Fruit fly (Drosophila melanogaster) whole organism, pupa: ENCODE data around the gene CG32267.

Experiments used
- CG10348 ChIP-seq: fragments of 200-800 bp; sonication (Bioruptor generic); IDR thresholded peaks from 2 replicates; pipeline ENCODE4 v1.3.6; 2022; ENCODE audit warnings: missing biosample characterization, missing genetic modification characterization
- CG12605 ChIP-seq: fragments of 200-800 bp; sonication (Bioruptor generic); IDR thresholded peaks from 2 replicates; pipeline ENCODE4 v1.3.6; 2022; ENCODE audit warnings: missing biosample characterization, missing genetic modification characterization
- CG13204 ChIP-seq: fragments of 200-800 bp; sonication (Bioruptor generic); optimal IDR thresholded peaks from 2 replicates; lab custom pipeline; 2018; ENCODE audit warnings: missing biosample characterization, mild to moderate bottlenecking, missing genetic modification characterization, moderate library complexity
- CG14655 ChIP-seq: fragments of 200-800 bp; sonication (Bioruptor generic); optimal IDR thresholded peaks from 3 replicates; lab custom pipeline; 2017; ENCODE audit warnings: mild to moderate bottlenecking, missing biosample characterization, missing genetic modification reagents, missing genetic modification characterization
- CG15710 ChIP-seq: fragments of 200-800 bp; sonication (Bioruptor generic); optimal IDR thresholded peaks from 2 replicates; lab custom pipeline; 2018; ENCODE audit warnings: missing biosample characterization, mild to moderate bottlenecking, missing genetic modification characterization, moderate library complexity
- CG17806 ChIP-seq: fragments of 200-800 bp; sonication (Bioruptor generic); optimal IDR thresholded peaks from 2 replicates; lab custom pipeline; 2018; ENCODE audit warnings: missing biosample characterization, mild to moderate bottlenecking, missing genetic modification characterization, moderate library complexity
- CG32121 ChIP-seq: fragments of 200-800 bp; sonication (Bioruptor generic); IDR thresholded peaks from 2 replicates; pipeline ENCODE4 v1.3.6; 2022; ENCODE audit warnings: missing biosample characterization, missing genetic modification characterization
- CG34367 ChIP-seq: fragments of 200-800 bp; sonication (Bioruptor generic); optimal IDR thresholded peaks from 2 replicates; lab custom pipeline; 2018; ENCODE audit warnings: missing biosample characterization, mild to moderate bottlenecking, missing genetic modification characterization
- CG4496 ChIP-seq: fragments of 200-800 bp; sonication (Bioruptor generic); IDR thresholded peaks from 3 replicates; pipeline ENCODE4 v1.3.6; 2022; ENCODE audit warnings: missing biosample characterization, missing genetic modification characterization
- CG8159 ChIP-seq: fragments of 200-800 bp; sonication (Bioruptor generic); optimal IDR thresholded peaks from 3 replicates; lab custom pipeline; 2018; ENCODE audit warnings: missing biosample characterization, mild to moderate bottlenecking, missing genetic modification characterization, moderate library complexity
- CG8301 ChIP-seq: fragments of 200-800 bp; sonication (Bioruptor generic); optimal IDR thresholded peaks from 2 replicates; lab custom pipeline; 2018; ENCODE audit warnings: missing biosample characterization, mild to moderate bottlenecking, missing genetic modification characterization
- CG9948 ChIP-seq: fragments of 200-800 bp; sonication (Bioruptor generic); optimal IDR thresholded peaks from 2 replicates; lab custom pipeline; 2018; ENCODE audit warnings: missing biosample characterization, mild to moderate bottlenecking, missing genetic modification characterization, moderate library complexity
- D1 ChIP-seq: fragments of 200-800 bp; sonication (Bioruptor generic); optimal IDR thresholded peaks from 2 replicates; lab custom pipeline; 2018; ENCODE audit warnings: missing biosample characterization, mild to moderate bottlenecking, missing genetic modification characterization, moderate library complexity
- EcR ChIP-seq: fragments of 200-800 bp; sonication (Bioruptor generic); optimal IDR thresholded peaks from 3 replicates; lab custom pipeline; 2019; ENCODE audit warnings: missing biosample characterization, missing genetic modification characterization, mild to moderate bottlenecking, moderate library complexity, missing genetic modification reagents
- Ets98B ChIP-seq: fragments of 200-800 bp; sonication (Bioruptor generic); IDR thresholded peaks from 2 replicates; pipeline ENCODE4 v1.3.6; 2022; ENCODE audit warnings: missing biosample characterization, missing genetic modification characterization
- Pif1A ChIP-seq: fragments of 200-800 bp; sonication (Bioruptor generic); optimal IDR thresholded peaks from 3 replicates; lab custom pipeline; 2016; ENCODE audit warnings: missing biosample characterization, missing genetic modification characterization
- Pif1B ChIP-seq: fragments of 200-800 bp; sonication (Bioruptor generic); optimal IDR thresholded peaks from 3 replicates; lab custom pipeline; 2016; ENCODE audit warnings: missing biosample characterization, missing genetic modification characterization
- Snoo ChIP-seq: fragments of 200-800 bp; sonication (Bioruptor generic); optimal IDR thresholded peaks from 3 replicates; lab custom pipeline; 2017; ENCODE audit warnings: missing biosample characterization, mild to moderate bottlenecking, missing genetic modification characterization, inconsistent platforms
- fd96Ca ChIP-seq: fragments of 200-800 bp; sonication (Bioruptor generic); IDR thresholded peaks from 3 replicates; pipeline ENCODE4 v1.3.6; 2022; ENCODE audit warnings: missing biosample characterization, missing genetic modification characterization
- gl ChIP-seq: fragments of 200-800 bp; sonication (Bioruptor generic); optimal IDR thresholded peaks from 2 replicates; lab custom pipeline; 2018; ENCODE audit warnings: missing biosample characterization, mild to moderate bottlenecking, missing genetic modification characterization
- rn ChIP-seq: fragments of 200-800 bp; sonication (Bioruptor generic); IDR thresholded peaks from 2 replicates; pipeline ENCODE4 v1.3.6; 2022; ENCODE audit warnings: missing biosample characterization, missing genetic modification characterization

The CG32267 gene

DNA sequence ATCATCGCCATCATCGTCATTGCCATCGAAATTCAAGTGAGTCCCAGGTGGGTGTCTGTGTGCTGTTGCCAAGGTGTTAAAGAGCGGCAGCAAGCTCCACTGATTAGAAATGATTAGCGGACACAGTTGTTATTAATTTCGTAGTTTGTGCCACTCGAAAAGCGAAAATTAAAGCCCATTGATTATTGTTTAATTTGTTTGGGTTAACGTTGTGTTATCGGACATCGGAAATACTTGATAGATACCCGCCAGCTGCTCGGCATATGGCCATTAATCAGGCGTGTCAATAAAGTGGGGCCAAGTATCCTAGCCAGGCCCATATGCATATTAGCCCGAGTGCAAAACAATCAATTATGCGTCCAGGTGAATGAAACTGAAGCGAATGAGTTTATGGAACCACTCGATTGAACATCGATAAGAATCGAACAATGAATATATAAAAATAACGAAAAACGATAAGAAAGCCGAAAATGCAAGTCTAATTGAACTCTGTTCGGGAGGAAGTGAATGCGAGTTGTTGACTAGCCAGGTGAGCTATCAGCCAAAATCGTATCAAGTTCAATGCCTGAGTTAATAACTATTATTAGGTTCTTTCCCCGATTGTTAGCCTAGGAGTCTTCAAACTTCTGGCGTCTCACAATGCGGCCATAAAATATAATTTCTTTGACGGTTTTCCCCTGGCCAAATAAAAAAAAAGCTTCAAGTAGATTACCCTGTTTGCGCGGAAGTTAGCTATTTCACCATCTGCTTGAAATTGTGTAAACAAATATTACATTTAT lies 36.2 kb downstream of the CG32267 start:
- TF ChIP-seq CG10348 (GFP tag; lab: Robert Waterston, UW) (no peak), CG8159 (no peak), Pif1B (GFP tag; lab: Kevin White, UChicago) (no peak), CG32121 (GFP tag; lab: Robert Waterston, UW) (no peak), Snoo (tag; lab: Kevin White, UChicago) (no peak), EcR (GFP tag; lab: Kevin White, UChicago) (no peak), CG34367 (tag; lab: Kevin White, UChicago) (no peak), CG14655 (GFP tag; lab: Kevin White, UChicago) (no peak), Pif1A (GFP tag; lab: Kevin White, UChicago) (no peak), fd96Ca (GFP tag; lab: Robert Waterston, UW) (no peak), Ets98B (GFP tag; lab: Robert Waterston, UW) (no peak), CG4496 (no peak), CG9948 (no peak), gl (no peak)

- TF ChIP-seq Ets98B (GFP tag; lab: Robert Waterston, UW), result peak; percentile 64
- TF ChIP-seq CG14655 (GFP tag; lab: Kevin White, UChicago), result peak; percentile 54
- peak; percentile 25 for TF ChIP-seq CG8301 (tag; lab: Kevin White, UChicago)
- no peak for TF ChIP-seq CG17806 (tag; lab: Kevin White, UChicago)
- peak; percentile 23; the same call in 1 of the 3 replicates for TF ChIP-seq fd96Ca (GFP tag; lab: Robert Waterston, UW)
- peak; percentile 53; the same call in 1 of the 3 replicates for TF ChIP-seq CG4496
Measured at dm6 chr3L:3434882-3435281, 37.0 kb downstream of the CG32267 start.

- TF ChIP-seq CG8159 (no peak), CG10348 (GFP tag; lab: Robert Waterston, UW) (no peak), EcR (GFP tag; lab: Kevin White, UChicago) (no peak), CG8301 (tag; lab: Kevin White, UChicago) (no peak), CG17806 (tag; lab: Kevin White, UChicago) (no peak), CG9948 (no peak), Ets98B (GFP tag; lab: Robert Waterston, UW) (no peak), CG14655 (GFP tag; lab: Kevin White, UChicago) (no peak), Pif1A (GFP tag; lab: Kevin White, UChicago) (no peak), gl (no peak), CG12605 (GFP tag; lab: Robert Waterston, UW) (no peak), fd96Ca (GFP tag; lab: Robert Waterston, UW) (no peak)
- TF ChIP-seq, all 21 proteins: peak for 0
Measured at dm6 chr3L:3433955-3434354, 38.0 kb downstream of the CG32267 start.

dm6 chr3L:3432656-3433344 lies 39.1 kb downstream of the CG32267 start:
- TF ChIP-seq CG34367 (tag; lab: Kevin White, UChicago) (peak; percentile 12), Pif1A (GFP tag; lab: Kevin White, UChicago) (peak; percentile 29), CG13204 (GFP tag; lab: Kevin White, UChicago) (no peak), gl (no peak), CG17806 (tag; lab: Kevin White, UChicago) (peak; percentile 40), CG9948 (peak; percentile 24), fd96Ca (GFP tag; lab: Robert Waterston, UW) (peak; percentile 60; the same call in 2 of the 3 replicates), Pif1B (GFP tag; lab: Kevin White, UChicago) (peak; percentile 23), CG8159 (peak; percentile 59), D1 (no peak), CG4496 (peak; percentile 76), EcR (GFP tag; lab: Kevin White, UChicago) (peak; percentile 46), CG8301 (tag; lab: Kevin White, UChicago) (peak; percentile 61), Ets98B (GFP tag; lab: Robert Waterston, UW) (peak; percentile 82), CG15710 (tag; lab: Kevin White, UChicago) (peak; percentile 42), CG12605 (GFP tag; lab: Robert Waterston, UW) (peak; percentile 44; the same call in 1 of the 2 replicates), CG14655 (GFP tag; lab: Kevin White, UChicago) (peak; percentile 61), Snoo (tag; lab: Kevin White, UChicago) (peak; percentile 83), CG10348 (GFP tag; lab: Robert Waterston, UW) (peak; percentile 48; the same call in 1 of the 2 replicates), rn (GFP tag; lab: Robert Waterston, UW) (peak; percentile 38; the same call in 1 of the 2 replicates), CG32121 (GFP tag; lab: Robert Waterston, UW) (peak; percentile 82)

DNA sequence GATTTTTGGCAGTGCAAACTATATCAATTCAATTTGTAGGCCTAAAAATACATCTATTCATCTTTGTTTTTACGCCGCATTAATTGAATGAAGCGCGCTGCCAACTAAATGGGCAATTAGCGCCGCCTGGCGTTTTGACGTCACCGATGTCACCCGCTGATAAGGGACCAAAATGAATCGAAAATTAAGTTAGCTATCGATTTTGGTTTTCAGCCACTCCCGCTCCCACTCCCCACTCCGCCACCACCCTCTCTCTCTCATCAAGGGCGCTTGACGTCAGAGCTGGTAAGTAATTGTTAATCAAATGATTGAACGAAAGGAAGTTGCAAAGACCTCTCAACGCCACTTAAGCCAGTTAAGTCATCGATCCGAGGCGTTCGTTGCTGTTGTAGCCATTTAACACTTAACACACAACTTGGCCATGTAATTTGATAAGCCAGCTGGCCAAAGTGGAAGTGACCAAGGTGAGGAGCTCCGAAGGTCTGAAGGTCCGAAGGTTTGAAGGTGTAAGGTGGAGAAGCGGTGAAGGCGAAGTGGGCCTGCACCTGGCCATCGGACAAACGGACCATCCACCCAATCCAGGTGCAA lies 40.8 kb downstream of the CG32267 start:
- TF ChIP-seq gl (no peak), CG9948 (no peak), rn (GFP tag; lab: Robert Waterston, UW) (no peak), EcR (GFP tag; lab: Kevin White, UChicago) (no peak), D1 (no peak), CG17806 (tag; lab: Kevin White, UChicago) (no peak), Pif1B (GFP tag; lab: Kevin White, UChicago) (no peak), CG15710 (tag; lab: Kevin White, UChicago) (no peak), CG13204 (GFP tag; lab: Kevin White, UChicago) (no peak), Snoo (tag; lab: Kevin White, UChicago) (no peak), CG10348 (GFP tag; lab: Robert Waterston, UW) (no peak), CG34367 (tag; lab: Kevin White, UChicago) (no peak), CG8159 (no peak), CG32121 (GFP tag; lab: Robert Waterston, UW) (no peak), CG12605 (GFP tag; lab: Robert Waterston, UW) (no peak)
